Fruit fly (Drosophila melanogaster): ENCODE measurements around the gene MsrA.

DNA sequence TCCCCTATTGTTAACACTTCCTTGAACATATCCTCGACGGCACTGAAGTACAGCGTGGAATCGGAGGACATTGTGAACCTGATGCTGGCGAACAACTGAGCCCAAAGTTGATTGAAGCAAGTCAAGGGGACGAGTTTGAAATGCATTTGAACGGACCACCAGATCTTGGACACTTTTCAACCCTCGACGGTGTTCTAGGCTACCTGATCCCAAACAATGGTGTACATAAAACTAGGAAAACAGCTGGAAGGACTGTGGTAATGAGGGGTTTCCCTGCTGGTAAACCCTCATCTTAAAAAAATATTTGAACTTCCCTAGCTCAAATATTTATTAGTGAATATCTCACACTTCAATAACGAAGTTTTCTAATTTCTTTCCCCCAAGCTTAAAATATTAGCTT lies 6.1 kb downstream of the MsrA start, which contains the start of gene CG13454:
- TF ChIP-seq psq (optimal IDR thresholded peaks at IDR 0.05) (no peak), h (optimal IDR thresholded peaks at IDR 0.05) (no peak), Myc (optimal IDR thresholded peaks at IDR 0.05) (no peak), Sin3A (optimal IDR thresholded peaks at IDR 0.05) (no peak)
